Worm (Caenorhabditis elegans): ENCODE measurements around the gene gex-5.
"Not testable (repeated sequence)": the region's sequence is repeated elsewhere in the genome, so short reads cannot be mapped to it uniquely, and the experiment has no call there.

The gex-5 gene

ce11 chrIII:4785714-4786113 is 3.9 kb upstream of the gex-5 start, which contains the start of gene mel-28:
mel-28 (plus strand) TSS chrIII:4786080.
- no peak for TF ChIP-seq unc-86 (tag; optimal IDR thresholded peaks at IDR 0.05)
- TF ChIP-seq ets-4 (tag; optimal IDR thresholded peaks at IDR 0.05): no peak
- TF ChIP-seq pat-9 (tag; optimal IDR thresholded peaks at IDR 0.05): no peak
- TF ChIP-seq fax-1 (tag; optimal IDR thresholded peaks at IDR 0.05): no peak
- no peak for TF ChIP-seq K02D7.2 (tag; optimal IDR thresholded peaks at IDR 0.05)
- no peak for TF ChIP-seq tbx-7 (tag; optimal IDR thresholded peaks at IDR 0.05)
- TF ChIP-seq ceh-45 (GFP tag; IDR thresholded peaks at IDR 0.05): no peak
- TF ChIP-seq lin-11 (tag; optimal IDR thresholded peaks at IDR 0.05): no peak
- no peak for TF ChIP-seq ceh-19 (GFP tag; optimal IDR thresholded peaks at IDR 0.05)
- no peak for TF ChIP-seq elt-2 (tag; optimal IDR thresholded peaks at IDR 0.05)
- no peak for TF ChIP-seq unc-55 (GFP tag; optimal IDR thresholded peaks at IDR 0.05)
- TF ChIP-seq ztf-16 (tag; optimal IDR thresholded peaks at IDR 0.05): no peak
- no peak for TF ChIP-seq ceh-48 (tag; optimal IDR thresholded peaks at IDR 0.05)
- TF ChIP-seq fkh-6 (tag; optimal IDR thresholded peaks at IDR 0.05): no peak
- no peak for TF ChIP-seq syd-9 (tag; optimal IDR thresholded peaks at IDR 0.05)
- no peak for TF ChIP-seq ceh-14 (tag; optimal IDR thresholded peaks at IDR 0.05)
- no peak for TF ChIP-seq hlh-6 (tag; optimal IDR thresholded peaks at IDR 0.05)
- TF ChIP-seq ceh-34 (tag; optimal IDR thresholded peaks at IDR 0.05): no peak
- TF ChIP-seq dmd-4 (tag; optimal IDR thresholded peaks at IDR 0.05; ENCODE audit: borderline replicate concordance): no peak

ce11 chrIII:4785131-4785530 is 3.3 kb upstream of the gex-5 start, which contains the start of gene enu-3.2:
enu-3.2 (minus strand) TSS chrIII:4785235.
- not testable (repeated sequence) for TF ChIP-seq Y22D7AL.16, ahr-1, unc-86 (tag; optimal IDR thresholded peaks at IDR 0.05)

- TF ChIP-seq ceh-6 (GFP tag; optimal IDR thresholded peaks at IDR 0.05): no peak
- TF ChIP-seq ceh-19 (GFP tag; optimal IDR thresholded peaks at IDR 0.05): no peak
- no peak for TF ChIP-seq sox-2 (GFP tag; IDR thresholded peaks at IDR 0.05)
Measured at ce11 chrIII:4779855-4780254, 1.9 kb downstream of the gex-5 start, which contains the start of gene B0393.9. B0393.9 (minus strand) TSS chrIII:4780157.

- TF ChIP-seq ceh-24 (tag; optimal IDR thresholded peaks at IDR 0.05): no peak
- no peak for TF ChIP-seq elt-2 (tag; optimal IDR thresholded peaks at IDR 0.05)
- no peak for TF ChIP-seq sox-4 (tag; optimal IDR thresholded peaks at IDR 0.05)
- TF ChIP-seq tbx-7 (tag; optimal IDR thresholded peaks at IDR 0.05): no peak
- no peak for TF ChIP-seq ceh-2 (tag; optimal IDR thresholded peaks at IDR 0.05)
- no peak for TF ChIP-seq ceh-9 (tag; optimal IDR thresholded peaks at IDR 0.05)
- TF ChIP-seq unc-86 (tag; optimal IDR thresholded peaks at IDR 0.05): no peak
- TF ChIP-seq ceh-48 (tag; optimal IDR thresholded peaks at IDR 0.05): no peak
Measured at ce11 chrIII:4778003-4778402, 3.8 kb downstream of the gex-5 start, which contains the start of gene B0393.7. B0393.7 (minus strand) TSS chrIII:4778103.

ce11 chrIII:4767869-4768645 is 13.7 kb downstream of the gex-5 start:
- no peak for TF ChIP-seq pax-1 (tag; optimal IDR thresholded peaks at IDR 0.05)
- no peak for TF ChIP-seq pag-3 (tag; optimal IDR thresholded peaks at IDR 0.05; ENCODE audit: borderline replicate concordance)
- no peak for TF ChIP-seq gmeb-2 (tag; optimal IDR thresholded peaks at IDR 0.05)
- TF ChIP-seq pros-1 (tag; optimal IDR thresholded peaks at IDR 0.05): no peak
- no peak for TF ChIP-seq npax-4 (tag; optimal IDR thresholded peaks at IDR 0.05)
- TF ChIP-seq hlh-6 (tag; optimal IDR thresholded peaks at IDR 0.05): no peak
- TF ChIP-seq elt-2 (tag; optimal IDR thresholded peaks at IDR 0.05): no peak
- no peak for TF ChIP-seq ttx-3 (tag; optimal IDR thresholded peaks at IDR 0.05)
- TF ChIP-seq dve-1 (tag; optimal IDR thresholded peaks at IDR 0.05): no peak
- no peak for TF ChIP-seq K02D7.2 (tag; optimal IDR thresholded peaks at IDR 0.05)
- TF ChIP-seq unc-3 (GFP tag; conservative IDR thresholded peaks at IDR 0.05): no peak
- no peak for TF ChIP-seq unc-3 (tag; optimal IDR thresholded peaks at IDR 0.05)
- TF ChIP-seq nhr-232 (tag; optimal IDR thresholded peaks at IDR 0.05): no peak
- TF ChIP-seq sox-2 (GFP tag; IDR thresholded peaks at IDR 0.05): no peak
- TF ChIP-seq ceh-34 (tag; optimal IDR thresholded peaks at IDR 0.05): no peak
- TF ChIP-seq pha-2 (tag; optimal IDR thresholded peaks at IDR 0.05): no peak

Data from whole organism, late embryonic.